Worm (Caenorhabditis elegans) whole organism, L4/young adult: ENCODE data around the gene mtx-2.

Source experiments
- W03F9.2 ChIP-seq: fragments of 150-350 bp; optimal IDR thresholded peaks from 2 replicates; lab custom pipeline; 2014; ENCODE audit warnings: missing biosample characterization, missing genetic modification characterization
- dao-5 ChIP-seq: sonication (generic microtip); optimal IDR thresholded peaks from 2 replicates; lab custom pipeline; 2016; ENCODE audit warnings: missing genotype, missing genetic modification characterization, moderate library complexity, missing compliant biosample characterization
- him-1 ChIP-seq: sonication (generic microtip); optimal IDR thresholded peaks from 2 replicates; lab custom pipeline; 2016; ENCODE audit warnings: missing genotype, missing genetic modification reagents, missing genetic modification characterization, missing compliant biosample characterization

mtx-2 gene

DNA sequence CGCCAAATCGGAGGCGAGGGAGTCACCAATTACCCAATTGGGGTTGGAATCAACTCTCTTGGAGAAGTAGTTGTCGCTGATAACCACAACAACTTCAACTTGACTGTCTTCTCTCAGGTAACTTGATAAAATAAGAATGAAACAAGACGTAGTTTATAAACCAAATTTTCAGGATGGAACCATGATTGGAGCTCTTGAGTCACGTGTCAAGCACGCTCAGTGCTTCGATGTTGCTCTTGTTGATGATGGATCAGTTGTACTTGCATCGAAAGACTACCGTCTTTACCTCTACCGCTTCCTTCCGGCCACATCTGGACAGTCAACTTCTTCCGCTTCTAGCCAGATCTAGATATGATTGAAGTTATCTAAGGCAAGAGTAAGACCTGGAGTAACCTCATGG lies 27.4 kb downstream of the mtx-2 start:
- TF ChIP-seq W03F9.2 (tag; lab: Kevin White, UChicago), result no peak
- no peak for TF ChIP-seq dao-5 (tag; lab: Kevin White, UChicago)
- TF ChIP-seq him-1 (tag; lab: Kevin White, UChicago), result no peak

ce11 chrIII:7734105-7734504 lies 29.3 kb downstream of the mtx-2 start:
- TF ChIP-seq him-1 (tag; lab: Kevin White, UChicago), result no peak
- TF ChIP-seq W03F9.2 (tag; lab: Kevin White, UChicago), result no peak
- no peak for TF ChIP-seq dao-5 (tag; lab: Kevin White, UChicago)

ce11 chrIII:7733563-7733962 lies 29.8 kb downstream of the mtx-2 start:
- no peak for TF ChIP-seq W03F9.2 (tag; lab: Kevin White, UChicago)

DNA sequence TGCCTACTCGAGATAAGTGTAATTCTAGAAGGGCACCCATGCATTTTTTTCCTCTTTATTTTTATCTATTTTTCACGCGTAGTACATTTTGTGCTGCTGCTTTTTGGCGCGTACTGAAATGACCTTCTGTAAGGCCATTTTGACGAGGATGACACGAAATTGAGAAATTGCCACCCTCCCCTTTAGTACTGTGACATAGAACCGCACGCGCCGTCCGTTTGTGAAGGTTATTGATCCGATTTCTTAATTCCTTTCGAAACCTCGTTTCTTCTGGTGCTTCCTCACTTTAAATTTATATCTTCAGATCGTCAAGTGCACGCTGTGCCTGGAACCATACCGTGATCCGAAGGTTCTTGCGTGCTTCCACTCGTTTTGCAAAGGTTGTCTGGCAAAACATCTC lies 32.3 kb downstream of the mtx-2 start:
- no peak for TF ChIP-seq him-1 (tag; lab: Kevin White, UChicago)
- TF ChIP-seq W03F9.2 (tag; lab: Kevin White, UChicago), result no peak

DNA sequence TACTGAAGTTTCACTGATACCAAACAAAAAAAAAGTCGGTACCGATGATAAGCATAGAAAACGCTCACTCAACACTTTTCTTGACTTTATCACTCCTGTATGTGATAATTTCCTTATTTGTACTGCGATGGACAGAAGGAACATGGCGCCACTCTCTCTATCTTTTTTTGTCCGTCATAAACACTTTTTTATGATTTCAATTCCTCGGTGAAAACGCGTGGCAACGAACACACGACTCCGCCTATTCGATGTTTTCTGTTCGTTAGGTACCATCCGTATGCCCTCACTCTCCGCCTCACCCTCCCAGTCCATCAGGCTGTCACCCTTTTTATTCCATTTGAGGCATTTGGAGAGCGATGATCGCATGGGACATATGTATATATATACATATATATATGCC lies 33.1 kb downstream of the mtx-2 start:
- no peak for TF ChIP-seq him-1 (tag; lab: Kevin White, UChicago)
- no peak for TF ChIP-seq W03F9.2 (tag; lab: Kevin White, UChicago)
- TF ChIP-seq dao-5 (tag; lab: Kevin White, UChicago), result no peak

- TF ChIP-seq dao-5 (tag; lab: Kevin White, UChicago), result peak; percentile 3
- TF ChIP-seq him-1 (tag; lab: Kevin White, UChicago), result peak; percentile 72
- TF ChIP-seq W03F9.2 (tag; lab: Kevin White, UChicago), result no peak
These were observed 33.8 kb downstream of the mtx-2 start, which contains the start of gene ZK112.4 for ce11 chrIII:7729534-7730061. ZK112.4 (minus strand) TSS chrIII:7730011.

DNA sequence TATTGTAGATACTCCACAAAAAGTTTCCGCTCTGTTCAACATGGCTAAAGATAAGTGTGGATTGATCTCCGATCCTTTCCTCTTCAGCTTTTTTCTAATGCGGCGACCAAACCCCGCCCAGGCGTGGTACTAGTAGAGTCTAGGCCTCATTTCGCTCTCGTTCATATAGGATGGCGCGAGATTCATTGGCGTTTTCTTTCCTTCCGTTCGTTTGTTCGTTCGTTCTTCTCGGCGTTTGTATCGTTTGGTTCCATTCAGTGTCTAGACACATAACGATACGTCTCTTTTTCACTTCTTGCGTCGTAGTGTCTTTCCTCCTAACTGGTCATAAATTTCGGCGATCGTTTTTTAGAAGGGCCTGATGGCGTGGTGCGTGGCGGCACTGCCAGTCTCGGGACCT lies 34.3 kb downstream of the mtx-2 start:
- TF ChIP-seq him-1 (tag; lab: Kevin White, UChicago) (no peak), dao-5 (tag; lab: Kevin White, UChicago) (no peak), W03F9.2 (tag; lab: Kevin White, UChicago) (no peak)

ce11 chrIII:7728494-7728893 lies 34.9 kb downstream of the mtx-2 start:
- TF ChIP-seq dao-5 (tag; lab: Kevin White, UChicago) (no peak), him-1 (tag; lab: Kevin White, UChicago) (no peak), W03F9.2 (tag; lab: Kevin White, UChicago) (peak; percentile 37)

DNA sequence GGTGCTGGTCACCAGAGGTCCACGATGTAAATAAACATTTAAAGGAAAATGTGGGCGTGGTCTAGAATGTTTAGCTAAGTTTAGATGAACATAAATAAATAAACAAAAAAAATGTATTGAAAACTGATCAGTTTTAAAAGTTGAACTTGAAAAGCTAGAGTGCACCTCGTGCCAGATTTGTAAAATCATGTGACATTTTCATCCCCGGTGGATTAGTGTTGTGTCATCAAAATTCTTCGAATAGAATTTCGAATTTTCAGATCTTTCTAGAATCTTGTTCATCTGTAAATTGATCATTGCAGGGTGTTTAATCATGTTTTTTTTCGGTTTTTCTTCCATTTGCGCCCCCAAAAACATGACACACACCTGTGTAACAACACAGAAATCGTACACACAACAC lies 36.9 kb downstream of the mtx-2 start:
- TF ChIP-seq him-1 (tag; lab: Kevin White, UChicago) (no peak), dao-5 (tag; lab: Kevin White, UChicago) (no peak), W03F9.2 (tag; lab: Kevin White, UChicago) (no peak)

DNA sequence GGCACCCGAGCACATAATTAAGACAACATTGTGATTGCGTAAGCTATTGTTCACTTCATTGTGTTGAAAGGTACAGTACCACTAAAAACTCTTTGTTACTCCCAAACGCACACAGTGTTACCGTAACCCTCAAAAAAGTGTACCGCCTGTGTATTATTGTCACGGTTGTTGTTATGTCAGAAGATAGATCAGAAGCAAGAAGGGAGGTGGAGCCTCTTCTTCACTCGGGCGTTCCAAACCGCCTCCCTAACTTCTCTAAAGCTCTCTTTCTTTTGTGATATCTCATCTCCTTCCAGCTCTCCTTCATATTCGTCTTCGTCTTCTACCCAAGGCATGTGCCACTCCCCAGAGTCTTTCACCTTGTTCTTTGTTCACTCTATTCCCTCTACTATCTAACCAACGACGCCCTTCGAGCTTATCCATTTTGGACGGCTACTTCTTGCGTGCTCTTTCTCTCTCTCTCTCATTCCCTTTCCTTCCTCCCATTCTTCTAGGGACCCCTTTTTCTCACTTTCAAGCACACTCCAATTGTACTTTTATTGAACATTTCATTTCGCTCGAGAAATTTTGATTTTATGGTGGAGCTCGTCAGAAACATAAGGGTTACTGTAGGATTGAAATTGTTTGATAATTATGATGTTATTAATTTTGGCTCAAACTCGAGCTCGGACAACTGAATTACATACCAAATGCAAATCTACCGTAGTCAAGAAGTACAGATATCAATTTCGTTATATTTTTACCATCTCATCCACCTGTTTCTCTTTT lies 37.7 kb downstream of the mtx-2 start:
- TF ChIP-seq dao-5 (tag; lab: Kevin White, UChicago) (no peak), W03F9.2 (tag; lab: Kevin White, UChicago) (no peak), him-1 (tag; lab: Kevin White, UChicago) (peak; percentile 7)

DNA sequence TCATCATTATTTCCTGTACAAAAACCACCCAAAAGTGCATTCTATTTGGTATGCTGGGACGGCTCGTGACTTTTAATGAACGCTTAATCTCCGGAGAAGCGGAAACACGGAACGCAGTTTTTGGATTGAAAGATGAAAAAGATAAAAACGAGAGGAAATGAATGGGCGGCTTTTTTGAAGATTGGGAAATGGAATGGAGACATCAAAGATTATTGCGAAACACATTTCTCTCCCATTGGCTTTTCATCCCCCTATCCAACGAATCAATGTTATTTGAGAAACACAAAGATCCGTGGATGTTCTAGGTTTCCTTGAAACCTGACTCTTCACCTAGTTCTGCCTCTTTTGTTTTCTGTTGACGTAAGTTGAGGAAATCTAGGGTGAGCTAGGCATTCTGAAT lies 39.0 kb downstream of the mtx-2 start:
- no peak for TF ChIP-seq dao-5 (tag; lab: Kevin White, UChicago)
- peak; percentile 26 for TF ChIP-seq him-1 (tag; lab: Kevin White, UChicago)

ce11 chrIII:7723412-7724068 lies 39.9 kb downstream of the mtx-2 start:
- no peak for TF ChIP-seq dao-5 (tag; lab: Kevin White, UChicago)
- TF ChIP-seq W03F9.2 (tag; lab: Kevin White, UChicago), result peak; percentile 37
- TF ChIP-seq him-1 (tag; lab: Kevin White, UChicago), result no peak

DNA sequence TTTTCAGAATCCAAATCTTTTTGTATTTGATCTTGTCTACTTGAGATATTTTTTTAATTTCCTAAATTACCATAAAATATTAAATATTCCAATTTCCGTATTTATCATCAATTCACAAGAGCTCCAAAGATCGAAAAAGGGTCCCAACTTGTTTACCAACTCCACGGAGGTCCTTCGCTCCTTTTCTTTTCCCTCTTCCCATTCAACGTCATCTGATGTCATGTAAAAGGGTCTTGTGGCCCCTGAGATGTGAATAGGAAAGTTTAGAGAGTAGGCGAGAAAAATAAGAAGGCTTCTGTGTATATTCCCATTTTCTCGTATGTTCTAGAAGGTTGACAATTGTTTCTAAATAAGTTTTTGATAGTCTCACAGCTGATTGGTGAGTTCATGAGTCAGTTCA lies 40.4 kb downstream of the mtx-2 start:
- TF ChIP-seq W03F9.2 (tag; lab: Kevin White, UChicago), result no peak
- no peak for TF ChIP-seq him-1 (tag; lab: Kevin White, UChicago)
- TF ChIP-seq dao-5 (tag; lab: Kevin White, UChicago), result no peak

DNA sequence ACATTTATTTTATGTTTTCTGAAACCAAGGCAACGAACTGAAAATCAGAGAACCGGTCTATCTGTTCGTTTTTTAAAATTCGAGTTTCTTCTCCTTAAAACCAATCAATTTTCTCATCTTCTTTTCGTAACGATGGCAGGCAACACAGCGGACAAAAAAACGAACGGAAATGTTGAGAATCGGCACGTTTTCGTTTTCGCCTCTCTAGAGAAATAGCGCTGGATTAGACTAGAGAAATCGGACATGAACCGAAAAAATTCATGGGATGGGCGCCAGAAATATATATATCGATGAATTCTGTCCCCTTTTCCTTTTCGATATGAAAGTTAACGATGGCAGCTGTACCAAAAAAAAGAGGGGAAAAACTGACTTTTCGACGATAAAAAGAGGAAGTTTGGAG lies 41.0 kb downstream of the mtx-2 start:
- TF ChIP-seq him-1 (tag; lab: Kevin White, UChicago) (no peak), dao-5 (tag; lab: Kevin White, UChicago) (no peak)
